Worm (Caenorhabditis elegans) whole organism, L3 larva: ENCODE measurements around the gene ZK154.5.
A peak's percentile ranks its signal among the peaks of the same experiment; 100 is the strongest.

ENCODE experiments used
- ZK546.5 ChIP-seq: sonication (generic microtip); optimal IDR thresholded peaks from 2 replicates; lab custom pipeline; 2017; ENCODE audit warnings: missing biosample characterization, missing genetic modification characterization
- ceh-16 ChIP-seq: sonication (generic microtip); optimal IDR thresholded peaks from 2 replicates; lab custom pipeline; 2017; ENCODE audit warnings: missing biosample characterization, missing genetic modification characterization
- nhr-28 ChIP-seq: fragments of 150-350 bp; optimal IDR thresholded peaks from 2 replicates; lab custom pipeline; 2014; ENCODE audit warnings: missing biosample characterization, missing genetic modification characterization
- pqm-1 ChIP-seq: fragments of 150-350 bp; optimal IDR thresholded peaks from 2 replicates; lab custom pipeline; 2017; ENCODE audit warnings: missing biosample characterization, missing genetic modification characterization, inconsistent platforms
- unc-39 ChIP-seq: sonication (generic microtip); optimal IDR thresholded peaks from 4 replicates; lab custom pipeline; 2017; ENCODE audit warnings: missing biosample characterization, missing genetic modification characterization

DNA sequence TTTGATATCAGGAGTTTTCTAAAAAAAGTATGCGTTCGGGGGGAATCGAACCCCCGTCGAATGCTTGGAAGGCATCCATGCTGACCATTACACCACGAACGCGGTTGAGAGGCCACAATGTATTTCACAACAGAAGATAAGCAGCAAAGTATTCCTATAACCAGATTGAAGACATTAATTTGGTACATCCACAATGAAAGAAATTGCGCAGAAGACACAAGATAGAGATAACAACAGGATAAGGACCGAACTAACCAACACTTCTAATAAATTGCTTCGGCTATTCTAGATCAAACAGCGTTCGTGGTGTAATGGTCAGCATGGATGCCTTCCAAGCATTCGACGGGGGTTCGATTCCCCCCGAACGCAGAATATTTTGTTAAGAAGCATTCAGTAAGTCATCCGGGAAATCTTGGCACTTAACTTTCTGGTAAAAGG is 6.6 kb upstream of the ZK154.5 start:
- TF ChIP-seq unc-39 (tag; lab: Kevin White, UChicago) (no peak), pqm-1 (peak; percentile 31), nhr-28 (tag; lab: Kevin White, UChicago) (no peak), ceh-16 (no peak), ZK546.5 (no peak)
